1 fruit fly cellular context compared by ENCODE assay signal in genomic region chr3L:3149060-3149872, dm6.
TF ChIP-seq lines count a peak whose summit lies in the region.

No protein-coding gene starts in this region.

TF ChIP-seq in whole organism, embryonic, 481 proteins besides CTCF, POLR2A, EP300 and RAD21 (continued from another document):
- TF ChIP-seq CG4282 (GFP tag; optimal IDR thresholded peaks at IDR 0.05; lab: Kevin White, UChicago) (no peak), Med (GFP tag; lab: Kevin White, UChicago) (peak; percentile 12), abd-A (tag; optimal IDR thresholded peaks at IDR 0.05; lab: Kevin White, UChicago) (peak; percentile 99), Mes4 (GFP tag; optimal IDR thresholded peaks at IDR 0.05; lab: Kevin White, UChicago) (no peak), tll (GFP tag; optimal IDR thresholded peaks at IDR 0.05; lab: Kevin White, UChicago) (no peak), ATbp (GFP tag; optimal IDR thresholded peaks at IDR 0.05; lab: Kevin White, UChicago) (no peak), stwl (tag; optimal IDR thresholded peaks at IDR 0.05; lab: Kevin White, UChicago) (no peak), CG9609 (GFP tag; optimal IDR thresholded peaks at IDR 0.05; lab: Kevin White, UChicago) (no peak), CG1792 (GFP tag; optimal IDR thresholded peaks at IDR 0.05; lab: Kevin White, UChicago) (no peak), insv (GFP tag; optimal IDR thresholded peaks at IDR 0.05; lab: Kevin White, UChicago) (no peak), CG11695 (GFP tag; IDR thresholded peaks at IDR 0.05; lab: Robert Waterston, UW) (no peak), crol (GFP tag; IDR thresholded peaks at IDR 0.05; lab: Robert Waterston, UW) (peak; percentile 92), klu (GFP tag; IDR thresholded peaks at IDR 0.05; lab: Robert Waterston, UW) (0 out of 2 replicates have a peak, but pooled peaks have one; percentile 15), sr (GFP tag; IDR thresholded peaks at IDR 0.05; lab: Robert Waterston, UW) (peak; percentile 86), MBD-R2 (GFP tag; IDR thresholded peaks at IDR 0.05; lab: Robert Waterston, UW) (no peak; the same call in 1 of the 2 replicates), gt (GFP tag; IDR thresholded peaks at IDR 0.05; lab: Robert Waterston, UW) (no peak), Dbx (GFP tag; IDR thresholded peaks at IDR 0.05; lab: Robert Waterston, UW) (peak; percentile 33; the same call in 1 of the 3 replicates), pzg (GFP tag; optimal IDR thresholded peaks at IDR 0.05; lab: Kevin White, UChicago) (no peak), CG7839 (tag; optimal IDR thresholded peaks at IDR 0.05; lab: Kevin White, UChicago) (no peak), CG5245 (GFP tag; optimal IDR thresholded peaks at IDR 0.05; lab: Kevin White, UChicago) (no peak), Gsc (GFP tag; IDR thresholded peaks at IDR 0.05; lab: Robert Waterston, UW) (no peak), Gug (GFP tag; IDR thresholded peaks at IDR 0.05; lab: Robert Waterston, UW) (no peak), hb (GFP tag; IDR thresholded peaks at IDR 0.05; lab: Robert Waterston, UW; ENCODE audit: partially characterized antibody) (no peak), HLH4C (GFP tag; IDR thresholded peaks at IDR 0.05; lab: Robert Waterston, UW; ENCODE audit: partially characterized antibody) (no peak), CG18262 (tag; optimal IDR thresholded peaks at IDR 0.05; lab: Kevin White, UChicago) (no peak), CG8478 (optimal IDR thresholded peaks at IDR 0.05; lab: Kevin White, UChicago) (peak; percentile 54), pfk (GFP tag; optimal IDR thresholded peaks at IDR 0.05; lab: Kevin White, UChicago) (peak; percentile 30), CG3847 (GFP tag; IDR thresholded peaks at IDR 0.05; lab: Robert Waterston, UW) (0 out of 2 replicates have a peak, but pooled peaks have one; percentile 6), Deaf1 (tag; optimal IDR thresholded peaks at IDR 0.05; lab: Kevin White, UChicago) (peak; percentile 93), NK7.1 (GFP tag; optimal IDR thresholded peaks at IDR 0.05; lab: Kevin White, UChicago) (no peak), onecut (GFP tag; IDR thresholded peaks at IDR 0.05; lab: Robert Waterston, UW) (peak; percentile 34), Aef1 (GFP tag; IDR thresholded peaks at IDR 0.05; lab: Robert Waterston, UW) (0 out of 3 replicates have a peak, but pooled peaks have one; percentile 37), ranshi (GFP tag; IDR thresholded peaks at IDR 0.05; lab: Robert Waterston, UW) (peak; percentile 23; the same call in 1 of the 2 replicates), C15 (GFP tag; IDR thresholded peaks at IDR 0.05; lab: Robert Waterston, UW) (no peak), Adf1 (GFP tag; IDR thresholded peaks at IDR 0.05; lab: Robert Waterston, UW) (peak; percentile 84), CG10543 (GFP tag; optimal IDR thresholded peaks at IDR 0.05; lab: Kevin White, UChicago) (peak; percentile 96), CG3995 (GFP tag; optimal IDR thresholded peaks at IDR 0.05; lab: Kevin White, UChicago) (peak; percentile 38), CG14050 (GFP tag; IDR thresholded peaks at IDR 0.05; lab: Robert Waterston, UW) (no peak), CG15479 (GFP tag; optimal IDR thresholded peaks at IDR 0.05; lab: Kevin White, UChicago) (peak; percentile 6), CG10979 (tag; optimal IDR thresholded peaks at IDR 0.05; lab: Kevin White, UChicago) (no peak), slp2 (GFP tag; optimal IDR thresholded peaks at IDR 0.05; lab: Kevin White, UChicago) (no peak), Spps (tag; optimal IDR thresholded peaks at IDR 0.05; lab: Kevin White, UChicago) (no peak), CG3281 (GFP tag; optimal IDR thresholded peaks at IDR 0.05; lab: Kevin White, UChicago) (no peak), al (GFP tag; IDR thresholded peaks at IDR 0.05; lab: Robert Waterston, UW) (no peak)
